Fruit fly (Drosophila melanogaster) whole organism, prepupa: ENCODE measurements around the gene sick.

Experiments used
- CG10669 ChIP-seq: fragments of 200-800 bp; sonication (Bioruptor generic); optimal IDR thresholded peaks from 3 replicates; lab custom pipeline; 2018; ENCODE audit warnings: missing biosample characterization, mild to moderate bottlenecking, missing genetic modification characterization, moderate library complexity
- CG34406 ChIP-seq: fragments of 200-800 bp; sonication (Bioruptor generic); optimal IDR thresholded peaks from 3 replicates; lab custom pipeline; 2016; ENCODE audit warnings: missing biosample characterization, missing genetic modification characterization
- CG6163 ChIP-seq: fragments of 200-800 bp; sonication (Bioruptor generic); IDR thresholded peaks from 3 replicates; pipeline ENCODE4 v1.3.6; 2022; ENCODE audit warnings: missing biosample characterization, missing genetic modification characterization
- CG7368 ChIP-seq: fragments of 200-800 bp; sonication (Bioruptor generic); optimal IDR thresholded peaks from 3 replicates; lab custom pipeline; 2016; ENCODE audit warnings: missing biosample characterization, missing genetic modification characterization
- Lpt ChIP-seq: fragments of 200-800 bp; sonication (Bioruptor generic); optimal IDR thresholded peaks from 3 replicates; lab custom pipeline; 2016; ENCODE audit warnings: missing biosample characterization, missing genetic modification characterization
- Sox102F ChIP-seq: fragments of 200-800 bp; sonication (Bioruptor generic); optimal IDR thresholded peaks from 2 replicates; lab custom pipeline; 2016; ENCODE audit warnings: missing biosample characterization, mild to moderate bottlenecking, missing genetic modification characterization
- fd59A ChIP-seq: fragments of 200-800 bp; sonication (Bioruptor generic); optimal IDR thresholded peaks from 2 replicates; lab custom pipeline; 2017; ENCODE audit warnings: missing biosample characterization, mild to moderate bottlenecking, missing genetic modification characterization, missing genetic modification reagents
- fkh ChIP-seq: fragments of 200-800 bp; sonication (Bioruptor generic); optimal IDR thresholded peaks from 3 replicates; lab custom pipeline; 2017; ENCODE audit warnings: missing biosample characterization, mild to moderate bottlenecking, missing genetic modification characterization, moderate library complexity
- ss ChIP-seq, 2 experiments: fragments of 200-800 bp; sonication (Bioruptor generic); optimal IDR thresholded peaks; 2 replicates in 1 of 2; 3 replicates in 1 of 2; lab custom pipeline; 2017 to 2018; ENCODE audit warnings: mild to moderate bottlenecking in 2 of 2, missing biosample characterization in 2 of 2, missing genetic modification characterization in 2 of 2, moderate library complexity in 1 of 2

dm6 chr2L:19824290-19824689, 28.1 kb downstream of the sick start:
- TF ChIP-seq ss (GFP tag; optimal IDR thresholded peaks at IDR 0.05; lab: Kevin White, UChicago) (no peak), Sox102F (no peak), CG6163 (no peak), fd59A (GFP tag; lab: Kevin White, UChicago) (no peak), Lpt (no peak), CG34406 (GFP tag; lab: Kevin White, UChicago) (no peak), fkh (GFP tag; lab: Kevin White, UChicago) (no peak), CG7368 (no peak), CG10669 (GFP tag; lab: Kevin White, UChicago) (no peak)
